Fruit fly (Drosophila melanogaster): ENCODE data around the gene CG7990.

DNA sequence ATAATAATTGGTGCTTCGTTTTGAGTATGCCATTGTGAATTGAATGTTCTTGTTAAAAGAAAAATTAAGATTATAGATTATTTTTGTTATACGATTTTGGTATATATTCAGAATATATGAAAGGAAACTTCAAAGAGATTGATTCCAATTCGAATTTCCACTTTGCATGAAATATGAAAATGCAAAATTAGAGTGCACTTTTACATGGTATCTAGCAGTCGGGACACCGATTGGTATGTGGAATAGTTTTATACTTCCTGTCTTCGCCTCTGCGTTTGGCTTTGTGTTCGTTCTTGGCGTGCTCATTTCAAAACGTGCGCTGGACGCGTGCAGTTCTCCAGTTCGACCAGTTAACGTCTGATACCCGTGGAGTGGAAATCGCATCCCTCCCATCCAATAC, 18.7 kb downstream of the CG7990 start, which contains the start of gene CG33253:
- TF ChIP-seq psq (optimal IDR thresholded peaks at IDR 0.05) (no peak), EcR (GFP tag; optimal IDR thresholded peaks at IDR 0.05) (no peak), Dll (optimal IDR thresholded peaks at IDR 0.05) (no peak), CG8478 (optimal IDR thresholded peaks at IDR 0.05) (no peak), pan (optimal IDR thresholded peaks at IDR 0.05) (no peak)
